Fruit fly (Drosophila melanogaster): ENCODE data around the gene CG8260.
A peak's percentile ranks its signal among the peaks of the same experiment; 100 is the strongest.

The CG8260 gene

DNA sequence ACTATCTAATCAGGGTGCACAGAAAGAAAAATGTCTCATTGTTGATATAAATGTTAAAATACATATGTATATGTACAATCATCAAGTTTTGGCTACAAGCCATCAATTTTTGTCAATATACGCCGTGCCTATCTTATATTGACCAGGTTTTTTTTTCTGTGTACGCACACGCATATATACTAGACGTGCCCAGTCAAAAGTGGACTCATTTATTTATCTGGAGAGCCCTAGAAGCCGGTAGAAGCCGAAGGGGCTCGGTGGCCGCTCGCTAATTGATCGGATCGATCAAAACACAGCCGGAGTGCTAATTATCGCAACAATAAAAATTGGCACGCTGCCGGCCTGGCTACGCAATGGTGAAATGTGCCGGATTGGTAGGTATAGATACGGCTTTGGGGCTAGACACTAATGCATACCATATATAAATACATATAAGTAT is 15.8 kb upstream of the CG8260 start (continued):
- TF ChIP-seq slbo (GFP tag; IDR thresholded peaks at IDR 0.05) (peak; percentile 91), CG14050 (GFP tag; IDR thresholded peaks at IDR 0.05) (peak; percentile 35; the same call in 1 of the 3 replicates), CG4404 (GFP tag; IDR thresholded peaks at IDR 0.05) (peak; percentile 50), CG3407 (GFP tag; optimal IDR thresholded peaks at IDR 0.05) (no peak), Mad (GFP tag; optimal IDR thresholded peaks at IDR 0.05) (peak; percentile 52), CG5953 (GFP tag; IDR thresholded peaks at IDR 0.05) (no peak), nerfin-1 (tag; optimal IDR thresholded peaks at IDR 0.05) (peak; percentile 19), Oaz (GFP tag; IDR thresholded peaks at IDR 0.05) (peak; percentile 58), CG6854 (GFP tag; optimal IDR thresholded peaks at IDR 0.05) (peak; percentile 55), prd (optimal IDR thresholded peaks at IDR 0.05) (no peak), prd (GFP tag; IDR thresholded peaks at IDR 0.05) (peak; percentile 78), trem (tag; optimal IDR thresholded peaks at IDR 0.05) (no peak), Nf-YC (tag; optimal IDR thresholded peaks at IDR 0.05) (peak; percentile 43), org-1 (GFP tag; optimal IDR thresholded peaks at IDR 0.05) (peak; percentile 53), CG16813 (GFP tag; IDR thresholded peaks at IDR 0.05; ENCODE audit: partially characterized antibody) (no peak), Pdp1 (GFP tag; optimal IDR thresholded peaks at IDR 0.05) (peak; percentile 58 to 63), CG14965 (GFP tag; optimal IDR thresholded peaks at IDR 0.05; ENCODE audit: borderline replicate concordance) (no peak), CG31224 (GFP tag; IDR thresholded peaks at IDR 0.05) (peak; percentile 65), Usf (GFP tag; optimal IDR thresholded peaks at IDR 0.05) (no peak), CG2116 (GFP tag; optimal IDR thresholded peaks at IDR 0.05) (peak; percentile 26), CG11695 (GFP tag; IDR thresholded peaks at IDR 0.05) (peak; percentile 68; the same call in 2 of the 3 replicates), Mes4 (GFP tag; optimal IDR thresholded peaks at IDR 0.05) (no peak), cg (GFP tag; optimal IDR thresholded peaks at IDR 0.05) (no peak), chm (GFP tag; IDR thresholded peaks at IDR 0.05) (peak; percentile 62; the same call in 1 of the 2 replicates), ash1 (GFP tag; optimal IDR thresholded peaks at IDR 0.05) (peak; percentile 42), ems (GFP tag; optimal IDR thresholded peaks at IDR 0.05) (peak; percentile 66), HLHmδ (GFP tag; optimal IDR thresholded peaks at IDR 0.05) (no peak), CG14014 (GFP tag; IDR thresholded peaks at IDR 0.05) (peak; percentile 80), Doc2 (GFP tag; IDR thresholded peaks at IDR 0.05) (no peak), CG34422 (GFP tag; IDR thresholded peaks at IDR 0.05) (peak; percentile 57; the same call in 1 of the 3 replicates), Dip3 (GFP tag; optimal IDR thresholded peaks at IDR 0.05) (peak; percentile 57), Mrtf (GFP tag; IDR thresholded peaks at IDR 0.05) (peak; percentile 61; the same call in 1 of the 3 replicates), sna (GFP tag; IDR thresholded peaks at IDR 0.05; ENCODE audit: partially characterized antibody) (no peak), CG2678 (tag; optimal IDR thresholded peaks at IDR 0.05) (peak; percentile 84), Spps (tag; optimal IDR thresholded peaks at IDR 0.05) (no peak), ewg (GFP tag; optimal IDR thresholded peaks at IDR 0.05) (peak; percentile 33), sd (tag; optimal IDR thresholded peaks at IDR 0.05) (peak; percentile 56), rib (GFP tag; IDR thresholded peaks at IDR 0.05) (peak; percentile 81), so (GFP tag; IDR thresholded peaks at IDR 0.05) (0 out of 3 replicates have a peak, but pooled peaks have one; percentile 31), Gsc (GFP tag; IDR thresholded peaks at IDR 0.05) (0 out of 2 replicates have a peak, but pooled peaks have one; percentile 30), Jarid2 (GFP tag; optimal IDR thresholded peaks at IDR 0.05) (no peak), CG8359 (GFP tag; optimal IDR thresholded peaks at IDR 0.05; ENCODE audit: borderline replicate concordance) (no peak), C15 (GFP tag; IDR thresholded peaks at IDR 0.05) (peak; percentile 47; the same call in 1 of the 3 replicates), Abd-B (GFP tag; optimal IDR thresholded peaks at IDR 0.05) (peak; percentile 12), eve (GFP tag; optimal IDR thresholded peaks at IDR 0.05) (no peak), cad (GFP tag; optimal IDR thresholded peaks at IDR 0.05) (no peak), z (GFP tag; IDR thresholded peaks at IDR 0.05) (no peak), CG17568 (GFP tag; optimal IDR thresholded peaks at IDR 0.05) (no peak), CG4328 (GFP tag; optimal IDR thresholded peaks at IDR 0.05) (peak; percentile 58), stwl (tag; optimal IDR thresholded peaks at IDR 0.05) (no peak), NC2α (GFP tag; optimal IDR thresholded peaks at IDR 0.05) (no peak)
